Fruit fly (Drosophila melanogaster): ENCODE data around the gene CG10163.
A peak's percentile ranks its signal among the peaks of the same experiment; 100 is the strongest.

The CG10163 gene

DNA sequence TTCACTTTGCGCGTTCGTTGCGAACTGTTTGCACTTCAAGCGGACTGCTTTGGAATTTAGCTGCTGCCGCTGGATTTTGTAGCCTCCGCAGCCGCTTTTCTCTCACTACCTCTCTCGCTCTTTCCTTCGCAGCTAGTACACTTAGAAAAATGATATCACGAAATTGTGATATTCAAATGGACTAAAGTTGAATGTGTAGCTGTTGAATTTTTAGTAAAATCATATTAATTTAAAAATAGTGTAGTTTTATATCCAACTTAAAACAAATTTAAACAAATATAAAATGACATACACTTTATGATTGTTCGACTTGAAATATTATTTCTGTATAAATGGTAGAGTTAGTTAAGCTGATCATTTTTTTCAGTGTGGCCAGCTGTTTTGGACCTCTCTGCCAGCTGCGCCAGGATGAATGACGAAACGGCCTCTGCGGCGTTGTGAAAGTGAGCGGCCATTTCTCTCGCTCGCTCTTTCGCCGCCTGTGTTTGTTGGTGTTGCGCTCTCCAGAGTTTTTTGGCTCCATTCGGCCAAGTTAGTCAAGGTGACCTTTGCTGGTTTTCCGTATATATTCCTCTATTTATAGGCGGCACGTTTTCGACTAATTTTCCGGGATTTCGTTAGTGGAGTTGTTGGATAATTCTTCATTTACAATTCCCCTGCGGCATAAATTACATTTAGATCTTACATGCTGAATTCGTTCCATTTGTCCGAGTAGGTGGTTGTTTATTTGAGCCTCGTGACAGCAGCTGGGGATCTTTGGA, 4.3 kb upstream of the CG10163 start, which contains the start of gene Ldh (continued):
- TF ChIP-seq CG34224 (GFP tag; IDR thresholded peaks at IDR 0.05; ENCODE audit: partially characterized antibody) = no peak
- TF ChIP-seq Ravus (GFP tag; IDR thresholded peaks at IDR 0.05) = peak; percentile 64
- peak; percentile 86 for TF ChIP-seq HLH54F (GFP tag; optimal IDR thresholded peaks at IDR 0.05)
- TF ChIP-seq zfh1 (GFP tag; IDR thresholded peaks at IDR 0.05) = peak; percentile 85
- TF ChIP-seq sc (optimal IDR thresholded peaks at IDR 0.05) = no peak
- TF ChIP-seq sc (GFP tag; optimal IDR thresholded peaks at IDR 0.05) = peak; percentile 93
- peak; percentile 63 for TF ChIP-seq CG7928 (GFP tag; optimal IDR thresholded peaks at IDR 0.05)
- TF ChIP-seq CG3847 (GFP tag; IDR thresholded peaks at IDR 0.05) = peak; percentile 94
- peak; percentile 92 for TF ChIP-seq Med (GFP tag)
- peak; percentile 44 for TF ChIP-seq luna (GFP tag; optimal IDR thresholded peaks at IDR 0.05)
- TF ChIP-seq sna (GFP tag; IDR thresholded peaks at IDR 0.05; ENCODE audit: partially characterized antibody) = no peak
- no peak for TF ChIP-seq cg (GFP tag; optimal IDR thresholded peaks at IDR 0.05)
- peak; percentile 98 for TF ChIP-seq CG13424 (tag; optimal IDR thresholded peaks at IDR 0.05)
- peak; percentile 69 for TF ChIP-seq Gug (GFP tag; IDR thresholded peaks at IDR 0.05)
- peak; percentile 85 for TF ChIP-seq sisA (GFP tag; IDR thresholded peaks at IDR 0.05)
- TF ChIP-seq Dad (GFP tag; optimal IDR thresholded peaks at IDR 0.05) = peak; percentile 73
- TF ChIP-seq p53 (GFP tag; optimal IDR thresholded peaks at IDR 0.05) = peak; percentile 23
- peak; percentile 97 for TF ChIP-seq Sox100B (GFP tag; optimal IDR thresholded peaks at IDR 0.05)
- TF ChIP-seq CG4707 (GFP tag; optimal IDR thresholded peaks at IDR 0.05) = peak; percentile 90
- peak; percentile 82 to 97 for TF ChIP-seq bsh (GFP tag; optimal IDR thresholded peaks at IDR 0.05)
- peak; percentile 88 for TF ChIP-seq CG14050 (GFP tag; IDR thresholded peaks at IDR 0.05)
- TF ChIP-seq CG10274 (GFP tag; optimal IDR thresholded peaks at IDR 0.05) = peak; percentile 76
- TF ChIP-seq pnt (GFP tag; optimal IDR thresholded peaks at IDR 0.05) = peak; percentile 62
- TF ChIP-seq CG11085 (GFP tag; IDR thresholded peaks at IDR 0.05) = peak; percentile 75
- no peak for TF ChIP-seq pita (GFP tag; optimal IDR thresholded peaks at IDR 0.05)
- peak; percentile 89 for TF ChIP-seq CG13123 (GFP tag; optimal IDR thresholded peaks at IDR 0.05)
- peak; percentile 58 for TF ChIP-seq ash1 (GFP tag; optimal IDR thresholded peaks at IDR 0.05)
- peak; percentile 77 for TF ChIP-seq pros (GFP tag; optimal IDR thresholded peaks at IDR 0.05)
- peak; percentile 81 for TF ChIP-seq Deaf1 (tag; optimal IDR thresholded peaks at IDR 0.05)
- TF ChIP-seq croc (GFP tag; conservative IDR thresholded peaks at IDR 0.05) = peak; percentile 91
- peak; percentile 67 for TF ChIP-seq grn (GFP tag; optimal IDR thresholded peaks at IDR 0.05)
- TF ChIP-seq CG4328 (GFP tag; optimal IDR thresholded peaks at IDR 0.05) = peak; percentile 96
- 0 out of 2 replicates have a peak, but pooled peaks have one; percentile 19 for TF ChIP-seq Dip2 (GFP tag; IDR thresholded peaks at IDR 0.05)
- TF ChIP-seq D19A (tag; optimal IDR thresholded peaks at IDR 0.05) = peak; percentile 93
- TF ChIP-seq CG42726 (GFP tag; IDR thresholded peaks at IDR 0.05; ENCODE audit: partially characterized antibody) = no peak
- TF ChIP-seq CG3281 (GFP tag; optimal IDR thresholded peaks at IDR 0.05) = peak; percentile 93
- TF ChIP-seq CG10366 (GFP tag; IDR thresholded peaks at IDR 0.05) = peak; percentile 86
- TF ChIP-seq CG12299 (tag; optimal IDR thresholded peaks at IDR 0.05) = peak; percentile 95
- peak; percentile 88 for TF ChIP-seq sd (tag; optimal IDR thresholded peaks at IDR 0.05)
- no peak for TF ChIP-seq z (GFP tag; IDR thresholded peaks at IDR 0.05)
- peak; percentile 89 for TF ChIP-seq NC2β (GFP tag; optimal IDR thresholded peaks at IDR 0.05)
- TF ChIP-seq CG17359 (tag; optimal IDR thresholded peaks at IDR 0.05) = peak; percentile 93
- TF ChIP-seq CG15514 (GFP tag; optimal IDR thresholded peaks at IDR 0.05) = peak; percentile 80
- peak; percentile 81 for TF ChIP-seq Pdp1 (GFP tag; optimal IDR thresholded peaks at IDR 0.05)
- TF ChIP-seq CG18262 (tag; optimal IDR thresholded peaks at IDR 0.05) = peak; percentile 99
- peak; percentile 90 for TF ChIP-seq CG15479 (GFP tag; optimal IDR thresholded peaks at IDR 0.05)
- TF ChIP-seq CG11504 (tag; optimal IDR thresholded peaks at IDR 0.05) = peak; percentile 95
- peak; percentile 97 for TF ChIP-seq CG14710 (tag; optimal IDR thresholded peaks at IDR 0.05)
- peak; percentile 90 for TF ChIP-seq CG3407 (GFP tag; optimal IDR thresholded peaks at IDR 0.05)
